Fruit fly (Drosophila melanogaster): ENCODE data around the gene CG16700.

Gene CG16700

DNA sequence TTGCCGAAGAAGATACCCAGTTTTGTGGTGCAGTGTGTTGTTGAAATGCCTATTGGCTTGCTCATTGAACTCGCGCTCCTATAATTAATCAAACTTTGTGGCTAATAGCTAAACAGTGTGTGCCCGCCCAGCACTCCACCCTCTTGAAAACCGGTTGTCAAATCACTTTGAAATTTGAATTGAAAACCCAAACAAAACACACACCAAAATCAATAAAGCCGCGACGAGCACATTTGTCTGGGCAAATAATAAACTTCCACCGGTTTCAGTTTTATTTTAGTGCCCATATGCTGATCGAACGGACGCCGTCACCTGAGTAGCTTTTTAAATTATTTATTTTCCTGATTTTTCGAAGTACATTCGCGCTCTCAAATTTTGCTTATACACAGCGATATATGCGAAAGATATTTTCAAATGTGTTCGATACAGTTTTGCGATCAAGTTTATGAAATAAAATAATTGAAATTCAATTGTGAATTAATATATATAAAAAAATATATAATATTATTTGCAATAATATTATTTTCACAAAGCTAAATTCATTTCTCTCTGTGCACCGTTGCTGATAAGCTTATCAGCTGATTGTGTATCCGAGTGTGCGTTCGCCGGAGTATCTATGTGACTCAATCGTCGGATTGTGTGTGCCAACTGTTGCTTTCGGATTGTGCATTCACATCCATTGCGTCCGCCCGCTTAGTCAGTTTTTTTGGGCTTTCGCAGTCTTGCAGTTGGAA is 38.2 kb downstream of the CG16700 start (continued):
- TF ChIP-seq Max (GFP tag; optimal IDR thresholded peaks at IDR 0.05) (peak; percentile 71), CG2129 (GFP tag; IDR thresholded peaks at IDR 0.05; ENCODE audit: partially characterized antibody) (no peak), klu (GFP tag; IDR thresholded peaks at IDR 0.05) (peak; percentile 68; the same call in 1 of the 2 replicates), grau (tag; optimal IDR thresholded peaks at IDR 0.05) (peak; percentile 88), ci (GFP tag; IDR thresholded peaks at IDR 0.05) (peak; percentile 84; the same call in 2 of the 3 replicates), Bgb (GFP tag; IDR thresholded peaks at IDR 0.05; ENCODE audit: partially characterized antibody) (no peak), CG32532 (GFP tag; IDR thresholded peaks at IDR 0.05) (peak; percentile 75), HLHmδ (GFP tag; optimal IDR thresholded peaks at IDR 0.05) (no peak), Hr51 (GFP tag; optimal IDR thresholded peaks at IDR 0.05) (peak in 1 of 2 experiments; percentile 92), CG31441 (GFP tag; IDR thresholded peaks at IDR 0.05) (peak; percentile 89), CG6689 (GFP tag; IDR thresholded peaks at IDR 0.05) (peak; percentile 77), Asciz (GFP tag; optimal IDR thresholded peaks at IDR 0.05) (peak; percentile 81), CG10979 (tag; optimal IDR thresholded peaks at IDR 0.05) (peak; percentile 81), slou (GFP tag; optimal IDR thresholded peaks at IDR 0.05) (peak; percentile 70), amos (GFP tag; IDR thresholded peaks at IDR 0.05; ENCODE audit: partially characterized antibody) (no peak), usp (GFP tag; optimal IDR thresholded peaks at IDR 0.05) (no peak), CG2889 (GFP tag; IDR thresholded peaks at IDR 0.05) (peak; percentile 66; the same call in 2 of the 3 replicates), CG17568 (GFP tag; optimal IDR thresholded peaks at IDR 0.05) (peak; percentile 57), Dp (GFP tag; optimal IDR thresholded peaks at IDR 0.05) (no peak), CG33557 (GFP tag; optimal IDR thresholded peaks at IDR 0.05) (peak; percentile 29), CG9437 (GFP tag; optimal IDR thresholded peaks at IDR 0.05) (peak; percentile 77), CG4360 (GFP tag; IDR thresholded peaks at IDR 0.05) (peak; percentile 25; the same call in 1 of the 2 replicates), NC2β (GFP tag; optimal IDR thresholded peaks at IDR 0.05) (no peak), Ptx1 (GFP tag; IDR thresholded peaks at IDR 0.05) (peak; percentile 83), CG6683 (GFP tag; optimal IDR thresholded peaks at IDR 0.05) (peak; percentile 78), tap (tag; optimal IDR thresholded peaks at IDR 0.05) (peak; percentile 76), dmrt99B (tag; optimal IDR thresholded peaks at IDR 0.05) (peak; percentile 90), CG6765 (GFP tag; optimal IDR thresholded peaks at IDR 0.05) (peak; percentile 79), CG2678 (tag; optimal IDR thresholded peaks at IDR 0.05) (peak; percentile 91), fd3F (GFP tag; optimal IDR thresholded peaks at IDR 0.05) (peak; percentile 69), E2f2 (GFP tag; IDR thresholded peaks at IDR 0.05) (peak; percentile 63; the same call in 1 of the 2 replicates), ash1 (GFP tag; optimal IDR thresholded peaks at IDR 0.05) (no peak), abd-A (tag; optimal IDR thresholded peaks at IDR 0.05) (peak; percentile 58), z (GFP tag; IDR thresholded peaks at IDR 0.05) (no peak), en (GFP tag; optimal IDR thresholded peaks at IDR 0.05) (no peak), CG13775 (GFP tag; optimal IDR thresholded peaks at IDR 0.05) (peak; percentile 56), gfzf (GFP tag; optimal IDR thresholded peaks at IDR 0.05) (no peak), CG16815 (GFP tag; optimal IDR thresholded peaks at IDR 0.05) (peak; percentile 9), bbx (GFP tag; IDR thresholded peaks at IDR 0.05; ENCODE audit: partially characterized antibody) (no peak), wdn (GFP tag; IDR thresholded peaks at IDR 0.05) (no peak), chn (GFP tag; optimal IDR thresholded peaks at IDR 0.05) (no peak), CG2120 (GFP tag; optimal IDR thresholded peaks at IDR 0.05) (peak; percentile 65), Hand (GFP tag; optimal IDR thresholded peaks at IDR 0.05) (peak; percentile 48), MBD-R2 (GFP tag; IDR thresholded peaks at IDR 0.05) (peak; percentile 42; the same call in 1 of the 2 replicates), knrl (GFP tag; IDR thresholded peaks at IDR 0.05; ENCODE audit: partially characterized antibody) (no peak), CG16863 (GFP tag; optimal IDR thresholded peaks at IDR 0.05) (peak; percentile 6), CG3726 (GFP tag; IDR thresholded peaks at IDR 0.05) (0 out of 3 replicates have a peak, but pooled peaks have one; percentile 56), CG30431 (GFP tag; optimal IDR thresholded peaks at IDR 0.05) (peak; percentile 57)
